Worm (Caenorhabditis elegans) whole organism, young adult: ENCODE results near the gene K10H10.10.

Experiments used
- B0035.1 ChIP-seq: sonication (generic microtip); optimal IDR thresholded peaks from 2 replicates; lab custom pipeline; 2016; ENCODE audit warnings: missing genetic modification characterization, mild to moderate bottlenecking, missing compliant biosample characterization, missing genotype, missing genetic modification reagents
- B0261.1 ChIP-seq: sonication (generic microtip); optimal IDR thresholded peaks from 2 replicates; lab custom pipeline; 2016; ENCODE audit warnings: mild to moderate bottlenecking, missing genetic modification characterization, moderate library complexity, missing compliant biosample characterization
- B0336.3 ChIP-seq: fragments of 200-800 bp; sonication (Bioruptor generic); IDR thresholded peaks from 2 replicates; pipeline ENCODE4 v1.3.6; 2022; ENCODE audit warnings: missing genetic modification characterization, missing compliant biosample characterization
- C06A6.2 ChIP-seq: fragments of 200-800 bp; sonication (Bioruptor generic); conservative IDR thresholded peaks from 2 replicates; pipeline ENCODE4 v1.3.6; 2022; ENCODE audit warnings: missing genetic modification characterization, missing compliant biosample characterization
- F10E7.11 ChIP-seq: sonication (generic microtip); optimal IDR thresholded peaks from 2 replicates; lab custom pipeline; 2017; ENCODE audit warnings: mild to moderate bottlenecking, missing genetic modification characterization, moderate library complexity, missing compliant biosample characterization
- F37B4.10 ChIP-seq: fragments of 200-800 bp; sonication (Bioruptor generic); IDR thresholded peaks from 2 replicates; pipeline ENCODE4 v1.3.6; 2022; ENCODE audit warnings: missing genetic modification characterization, missing compliant biosample characterization
- F49E8.2 ChIP-seq: sonication (generic microtip); optimal IDR thresholded peaks from 3 replicates; lab custom pipeline; 2017; ENCODE audit warnings: missing genetic modification characterization, mild to moderate bottlenecking, missing compliant biosample characterization, antibody characterized with exemption, moderate library complexity; ENCODE audit not compliant: insufficient read depth
- Y53G8AR.9 ChIP-seq: fragments of 200-800 bp; sonication (Bioruptor generic); conservative IDR thresholded peaks from 2 replicates; pipeline ENCODE4 v1.3.6; 2022; ENCODE audit warnings: missing genetic modification reagents, missing genetic modification characterization, missing compliant biosample characterization
- Y79H2A.3 ChIP-seq: fragments of 200-800 bp; sonication (Bioruptor generic); conservative IDR thresholded peaks from 2 replicates; pipeline ENCODE4 v1.3.6; 2022; ENCODE audit warnings: missing genetic modification reagents, missing genetic modification characterization, missing compliant biosample characterization
- Y95B8A.8 ChIP-seq: fragments of 200-800 bp; sonication (Bioruptor generic); IDR thresholded peaks from 2 replicates; pipeline ENCODE4 v1.3.6; 2022; ENCODE audit warnings: missing genetic modification reagents, missing genetic modification characterization, missing compliant biosample characterization
- ZK185.1 ChIP-seq: sonication (generic microtip); optimal IDR thresholded peaks from 2 replicates; lab custom pipeline; 2016; ENCODE audit warnings: mild to moderate bottlenecking, missing genetic modification characterization, missing compliant biosample characterization; ENCODE audit not compliant: poor library complexity, severe bottlenecking
- akir-1 ChIP-seq: fragments of 200-800 bp; sonication (Bioruptor generic); optimal IDR thresholded peaks from 2 replicates; lab custom pipeline; 2018; ENCODE audit warnings: mild to moderate bottlenecking, missing genetic modification characterization, moderate library complexity, missing compliant biosample characterization
- aptf-2 ChIP-seq: fragments of 200-800 bp; sonication (Bioruptor generic); conservative IDR thresholded peaks from 2 replicates; pipeline ENCODE4 v1.3.6; 2022; ENCODE audit warnings: missing genetic modification reagents, missing genetic modification characterization, missing compliant biosample characterization
- aptf-3 ChIP-seq: fragments of 200-800 bp; sonication (Bioruptor generic); IDR thresholded peaks from 2 replicates; pipeline ENCODE4 v1.3.6; 2022; ENCODE audit warnings: missing genetic modification characterization, missing compliant biosample characterization
- atf-7 ChIP-seq: sonication (generic microtip); optimal IDR thresholded peaks from 2 replicates; lab custom pipeline; 2017; ENCODE audit warnings: mild to moderate bottlenecking, missing genetic modification characterization, missing compliant biosample characterization
- athp-1 ChIP-seq: sonication (generic microtip); optimal IDR thresholded peaks from 2 replicates; lab custom pipeline; 2017; ENCODE audit warnings: mild to moderate bottlenecking, missing genetic modification characterization, missing compliant biosample characterization
- attf-6 ChIP-seq: fragments of 200-800 bp; sonication (Bioruptor generic); IDR thresholded peaks from 2 replicates; pipeline ENCODE4 v1.3.6; 2022; ENCODE audit warnings: missing genetic modification reagents, missing genetic modification characterization, missing compliant biosample characterization
- cebp-1 ChIP-seq, 2 experiments: fragments of 200-800 bp in 1 of 2; sonication (Bioruptor generic) in 1 of 2; sonication (generic microtip) in 1 of 2; IDR thresholded peaks in 1 of 2; optimal IDR thresholded peaks in 1 of 2; 2 replicates each; pipeline versions ENCODE4 v1.3.6 to Lab custom; 2017 to 2022; ENCODE audit warnings: missing compliant biosample characterization in 2 of 2, missing genetic modification characterization in 2 of 2, mild to moderate bottlenecking in 1 of 2, missing genetic modification reagents in 1 of 2, moderate library complexity in 1 of 2
- ceh-27 ChIP-seq: fragments of 200-800 bp; sonication (Bioruptor generic); optimal IDR thresholded peaks from 2 replicates; lab custom pipeline; 2018; ENCODE audit warnings: mild to moderate bottlenecking, missing genetic modification characterization, moderate library complexity, missing compliant biosample characterization
- ekl-4 ChIP-seq: fragments of 200-800 bp; sonication (Bioruptor generic); IDR thresholded peaks from 2 replicates; pipeline ENCODE4 v1.3.6; 2022; ENCODE audit warnings: missing genetic modification reagents, missing genetic modification characterization, missing compliant biosample characterization
- hlh-12 ChIP-seq: sonication (generic microtip); optimal IDR thresholded peaks from 2 replicates; lab custom pipeline; 2016; ENCODE audit warnings: missing genetic modification characterization, missing compliant biosample characterization
- hlh-26 ChIP-seq: fragments of 200-800 bp; sonication (Bioruptor generic); conservative IDR thresholded peaks from 2 replicates; pipeline ENCODE4 v1.3.6; 2022; ENCODE audit warnings: missing genetic modification reagents, missing genetic modification characterization, missing compliant biosample characterization
- hmg-1.2 ChIP-seq: fragments of 200-800 bp; sonication (Bioruptor generic); IDR thresholded peaks from 2 replicates; pipeline ENCODE4 v1.3.6; 2022; ENCODE audit warnings: missing genetic modification reagents, missing genetic modification characterization, missing compliant biosample characterization
- hrde-1 ChIP-seq: sonication (generic microtip); optimal IDR thresholded peaks from 2 replicates; lab custom pipeline; 2016; ENCODE audit warnings: missing genetic modification characterization, mild to moderate bottlenecking, missing compliant biosample characterization, moderate library complexity, missing genotype, missing genetic modification reagents, borderline replicate concordance
- lin-26 ChIP-seq: fragments of 200-800 bp; sonication (Bioruptor generic); IDR thresholded peaks from 2 replicates; pipeline ENCODE4 v1.3.6; 2022; ENCODE audit warnings: missing genetic modification reagents, missing genetic modification characterization, missing compliant biosample characterization
- lin-35 ChIP-seq, 3 experiments: fragments of 150-350 bp in 2 of 3; sonication (generic microtip) in 1 of 3; optimal IDR thresholded peaks; 2 replicates each; lab custom pipeline; 2014 to 2018; ENCODE audit warnings: missing biosample characterization in 3 of 3, missing genetic modification characterization in 3 of 3, missing genetic modification reagents in 3 of 3
- lin-40 ChIP-seq: sonication (generic microtip); optimal IDR thresholded peaks from 2 replicates; lab custom pipeline; 2016; ENCODE audit warnings: missing genetic modification characterization, mild to moderate bottlenecking, missing compliant biosample characterization, missing genotype, missing genetic modification reagents
- lin-54 ChIP-seq: fragments of 200-800 bp; sonication (Bioruptor generic); optimal IDR thresholded peaks from 2 replicates; lab custom pipeline; 2018; ENCODE audit warnings: mild to moderate bottlenecking, missing genetic modification characterization, missing compliant biosample characterization
- lir-1 ChIP-seq: fragments of 200-800 bp; sonication (Bioruptor generic); conservative IDR thresholded peaks from 2 replicates; pipeline ENCODE4 v1.3.6; 2022; ENCODE audit warnings: missing genetic modification reagents, missing genetic modification characterization, missing compliant biosample characterization
- lsl-1 ChIP-seq: fragments of 200-800 bp; sonication (Bioruptor generic); optimal IDR thresholded peaks from 2 replicates; lab custom pipeline; 2018; ENCODE audit warnings: mild to moderate bottlenecking, missing genetic modification characterization, moderate library complexity, missing compliant biosample characterization
- madf-6 ChIP-seq: fragments of 200-800 bp; sonication (Bioruptor generic); IDR thresholded peaks from 2 replicates; pipeline ENCODE4 v1.3.6; 2022; ENCODE audit warnings: missing genetic modification reagents, missing genetic modification characterization, missing compliant biosample characterization
- mcd-1 ChIP-seq: fragments of 200-800 bp; sonication (Bioruptor generic); IDR thresholded peaks from 2 replicates; pipeline ENCODE4 v1.3.6; 2022; ENCODE audit warnings: missing genetic modification reagents, missing genetic modification characterization, missing compliant biosample characterization
- mes-4 ChIP-seq: sonication (generic microtip); optimal IDR thresholded peaks from 2 replicates; lab custom pipeline; 2016; ENCODE audit warnings: missing genotype, missing genetic modification characterization, missing compliant biosample characterization
- nfya-2 ChIP-seq: fragments of 200-800 bp; sonication (Bioruptor generic); IDR thresholded peaks from 2 replicates; pipeline ENCODE4 v1.3.6; 2022; ENCODE audit warnings: missing genetic modification reagents, missing genetic modification characterization, missing compliant biosample characterization
- nhr-120 ChIP-seq: fragments of 200-800 bp; sonication (Bioruptor generic); IDR thresholded peaks from 2 replicates; pipeline ENCODE4 v1.3.6; 2022; ENCODE audit warnings: missing genetic modification characterization, missing compliant biosample characterization
- nhr-90 ChIP-seq: sonication (generic microtip); optimal IDR thresholded peaks from 2 replicates; lab custom pipeline; 2016; ENCODE audit warnings: missing genotype, mild to moderate bottlenecking, missing genetic modification characterization, missing compliant biosample characterization
- pbrm-1 ChIP-seq: fragments of 200-800 bp; sonication (Bioruptor generic); IDR thresholded peaks from 2 replicates; pipeline ENCODE4 v1.3.6; 2022; ENCODE audit warnings: missing genetic modification reagents, missing genetic modification characterization, missing compliant biosample characterization
- rcor-1 ChIP-seq: fragments of 200-800 bp; sonication (Bioruptor generic); IDR thresholded peaks from 2 replicates; pipeline ENCODE4 v1.3.6; 2022; ENCODE audit warnings: missing genetic modification reagents, missing genetic modification characterization, missing compliant biosample characterization
- sdz-38 ChIP-seq: sonication (generic microtip); optimal IDR thresholded peaks from 2 replicates; lab custom pipeline; 2016; ENCODE audit warnings: missing genotype, missing genetic modification characterization, missing compliant biosample characterization
- sea-2 ChIP-seq: fragments of 200-800 bp; sonication (Bioruptor generic); IDR thresholded peaks from 2 replicates; pipeline ENCODE4 v1.3.6; 2022; ENCODE audit warnings: missing genetic modification characterization, missing compliant biosample characterization
- snpc-1.3 ChIP-seq: sonication (generic microtip); optimal IDR thresholded peaks from 2 replicates; lab custom pipeline; 2017; ENCODE audit warnings: missing genetic modification characterization, mild to moderate bottlenecking, missing compliant biosample characterization, antibody characterized with exemption, moderate library complexity, missing genotype, missing genetic modification reagents; ENCODE audit not compliant: insufficient read depth
- snpc-3.4 ChIP-seq: sonication (generic microtip); optimal IDR thresholded peaks from 2 replicates; lab custom pipeline; 2017; ENCODE audit warnings: missing genetic modification characterization, mild to moderate bottlenecking, missing compliant biosample characterization, antibody characterized with exemption, moderate library complexity, missing genotype, missing genetic modification reagents
- tbp1 ChIP-seq: fragments of 200-800 bp; sonication (Bioruptor generic); optimal IDR thresholded peaks from 2 replicates; lab custom pipeline; 2018; ENCODE audit warnings: mild to moderate bottlenecking, missing genetic modification characterization, missing compliant biosample characterization
- ztf-22 ChIP-seq: fragments of 200-800 bp; sonication (Bioruptor generic); optimal IDR thresholded peaks from 2 replicates; lab custom pipeline; 2018; ENCODE audit warnings: mild to moderate bottlenecking, missing genetic modification characterization, moderate library complexity, missing compliant biosample characterization
- ztf-25 ChIP-seq: fragments of 200-800 bp; sonication (Bioruptor generic); IDR thresholded peaks from 2 replicates; pipeline ENCODE4 v1.3.6; 2022; ENCODE audit warnings: missing genetic modification reagents, missing genetic modification characterization, missing compliant biosample characterization
- ztf-3 ChIP-seq: fragments of 200-800 bp; sonication (Bioruptor generic); optimal IDR thresholded peaks from 2 replicates; lab custom pipeline; 2018; ENCODE audit warnings: mild to moderate bottlenecking, missing genetic modification characterization, missing compliant biosample characterization

K10H10.10 gene

DNA sequence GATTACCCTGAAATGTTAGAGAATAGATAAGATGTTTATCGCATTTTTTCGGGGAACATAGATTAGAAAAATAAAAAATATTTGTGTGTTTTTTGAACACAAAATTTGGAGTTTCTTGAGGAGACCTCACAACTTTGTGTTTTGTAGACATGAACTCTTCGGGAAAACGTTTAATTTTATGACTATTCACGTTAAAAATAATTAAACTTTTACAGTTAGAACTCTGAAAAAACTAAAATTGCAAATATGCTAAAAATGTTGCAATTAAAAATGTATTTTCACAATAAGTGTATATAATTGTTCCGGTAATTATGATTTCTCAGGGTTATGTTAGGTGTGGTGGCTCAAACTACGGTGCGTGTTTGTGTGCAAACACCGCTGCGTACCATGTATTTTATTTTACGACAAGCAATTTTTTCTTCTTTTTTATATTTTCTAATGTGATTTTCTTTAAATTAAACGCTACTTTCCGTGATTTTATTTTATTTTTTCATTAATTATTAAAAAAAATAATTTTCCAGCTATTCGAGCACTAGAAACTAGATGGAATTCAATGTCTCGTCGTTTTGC is 20.8 kb downstream of the K10H10.10 start, which contains the start of the genes F57C2.5 and spat-1 (continued):
- TF ChIP-seq hlh-26 (GFP tag; lab: Robert Waterston, UW), result no peak
- no peak for TF ChIP-seq lin-26 (GFP tag; lab: Robert Waterston, UW)
- no peak for TF ChIP-seq F10E7.11 (tag; lab: Kevin White, UChicago)
- TF ChIP-seq F49E8.2 (tag; lab: Kevin White, UChicago), result peak; percentile 38
- no peak for TF ChIP-seq ZK185.1
- TF ChIP-seq F37B4.10 (GFP tag; lab: Robert Waterston, UW), result no peak
- TF ChIP-seq athp-1, result peak; percentile 36
- TF ChIP-seq akir-1 (GFP tag; lab: Kevin White, UChicago), result no peak
- TF ChIP-seq hmg-1.2 (GFP tag; lab: Robert Waterston, UW), result peak; percentile 49; the same call in 1 of the 2 replicates
- TF ChIP-seq ztf-22, result no peak
- TF ChIP-seq ekl-4 (GFP tag; lab: Robert Waterston, UW), result no peak
- TF ChIP-seq aptf-3, result no peak
- no peak for TF ChIP-seq sdz-38 (tag; lab: Kevin White, UChicago)
- no peak for TF ChIP-seq pbrm-1 (GFP tag; lab: Robert Waterston, UW)
- 0 out of 2 replicates have a peak, but pooled peaks have one; percentile 10 for TF ChIP-seq rcor-1 (GFP tag; lab: Robert Waterston, UW)
- no peak for TF ChIP-seq hlh-12 (tag; lab: Kevin White, UChicago)
- peak; percentile 44 for TF ChIP-seq tbp1 (GFP tag; lab: Kevin White, UChicago)
- TF ChIP-seq nhr-90 (tag; lab: Kevin White, UChicago), result no peak
- no peak for TF ChIP-seq nfya-2
- no peak for TF ChIP-seq ztf-25 (GFP tag; lab: Robert Waterston, UW)
- no peak for TF ChIP-seq ztf-3 (GFP tag; lab: Kevin White, UChicago)
- no peak; the same call in 1 of the 2 replicates for TF ChIP-seq Y79H2A.3
- no peak for TF ChIP-seq lin-35 (GFP tag; optimal IDR thresholded peaks at IDR 0.05; lab: Kevin White, UChicago)
- peak; percentile 73 for TF ChIP-seq lin-40
- no peak for TF ChIP-seq C06A6.2
- TF ChIP-seq atf-7 (tag; lab: Kevin White, UChicago), result no peak
- TF ChIP-seq aptf-2 (GFP tag; lab: Robert Waterston, UW), result peak; percentile 78; the same call in 1 of the 2 replicates
- TF ChIP-seq attf-6 (GFP tag; lab: Robert Waterston, UW), result no peak
- TF ChIP-seq B0336.3 (GFP tag; lab: Robert Waterston, UW), result 0 out of 2 replicates have a peak, but pooled peaks have one; percentile 23
- no peak for TF ChIP-seq sea-2 (GFP tag; lab: Robert Waterston, UW)
- peak; percentile 59 for TF ChIP-seq ceh-27
- TF ChIP-seq mcd-1 (GFP tag; lab: Robert Waterston, UW), result peak; percentile 24; the same call in 1 of the 2 replicates
- TF ChIP-seq B0261.1 (tag; lab: Kevin White, UChicago), result peak; percentile 18
- peak; percentile 22 for TF ChIP-seq lin-54 (GFP tag; lab: Kevin White, UChicago)
- TF ChIP-seq snpc-1.3 (tag; lab: Kevin White, UChicago), result peak; percentile 36
- TF ChIP-seq hrde-1, result no peak
- no peak for TF ChIP-seq mes-4 (tag; lab: Kevin White, UChicago)
- no peak for TF ChIP-seq nhr-120 (GFP tag; lab: Robert Waterston, UW)
- TF ChIP-seq snpc-3.4 (tag; lab: Kevin White, UChicago), result peak; percentile 25
- TF ChIP-seq madf-6 (GFP tag; lab: Robert Waterston, UW), result peak; percentile 41; the same call in 1 of the 2 replicates
- TF ChIP-seq lir-1 (GFP tag; lab: Robert Waterston, UW), result no peak
- TF ChIP-seq Y53G8AR.9 (GFP tag; lab: Robert Waterston, UW), result no peak
- TF ChIP-seq cebp-1 (GFP tag; IDR thresholded peaks at IDR 0.05; lab: Robert Waterston, UW), result no peak
- peak; percentile 49 for TF ChIP-seq cebp-1 (tag; optimal IDR thresholded peaks at IDR 0.05; lab: Kevin White, UChicago)
- TF ChIP-seq B0035.1 (tag; lab: Kevin White, UChicago), result no peak
- TF ChIP-seq Y95B8A.8, result 0 out of 2 replicates have a peak, but pooled peaks have one; percentile 19
- TF ChIP-seq lsl-1, result peak; percentile 88
